Worm (Caenorhabditis elegans): Measurements from ENCODE around the gene Y38H6C.4.

ce11 chrV:20497537-20497936, 7.4 kb downstream of the Y38H6C.4 start:
- TF ChIP-seq zfp-2 (tag; optimal IDR thresholded peaks at IDR 0.05) (no peak), dmd-6 (GFP tag; IDR thresholded peaks at IDR 0.05) (peak; percentile 47; the same call in 1 of the 2 replicates), unc-62 (GFP tag; optimal IDR thresholded peaks at IDR 0.05 in 1 of 2) (peak in 1 of 2 experiments; percentile 32), unc-62 (tag; optimal IDR thresholded peaks at IDR 0.05) (no peak), F49E8.2 (tag; optimal IDR thresholded peaks at IDR 0.05; ENCODE audit: borderline replicate concordance) (peak; percentile 0), nhr-237 (tag; optimal IDR thresholded peaks at IDR 0.05) (no peak), aly-2 (tag; optimal IDR thresholded peaks at IDR 0.05) (no peak), egl-27 (tag; optimal IDR thresholded peaks at IDR 0.05) (no peak), daf-8 (GFP tag; IDR thresholded peaks at IDR 0.05) (no peak), skn-1 (tag; optimal IDR thresholded peaks at IDR 0.05) (no peak), mxl-2 (GFP tag; conservative IDR thresholded peaks at IDR 0.05) (0 out of 2 replicates have a peak, but pooled peaks have one; percentile 19)

Data from whole organism, L4 larva.